Fruit fly (Drosophila melanogaster) whole organism: ENCODE data around the gene Roc1a.

ENCODE experiments used
- EcR ChIP-seq, 2 experiments: fragments of >200 bp; optimal IDR thresholded peaks; 2 replicates each; lab custom pipeline; 2017; ENCODE audit warnings: missing biosample characterization in 2 of 2, missing genetic modification characterization in 2 of 2, missing genetic modification reagents in 2 of 2
- pan ChIP-seq: fragments of >200 bp; optimal IDR thresholded peaks from 2 replicates; lab custom pipeline; 2017
- psq ChIP-seq: fragments of >200 bp; optimal IDR thresholded peaks from 2 replicates; lab custom pipeline; 2017
- usp ChIP-seq: fragments of >200 bp; optimal IDR thresholded peaks from 2 replicates; lab custom pipeline; 2017; ENCODE audit warnings: missing biosample characterization, missing genetic modification characterization, mixed read lengths

- TF ChIP-seq usp (no peak), psq (lab: Kevin White, UChicago) (no peak), EcR (GFP tag; optimal IDR thresholded peaks at IDR 0.05; lab: Kevin White, UChicago) (no peak), pan (lab: Kevin White, UChicago) (no peak)
Measured at dm6 chrX:620102-620430, 27.0 kb upstream of the Roc1a start, which contains the start of gene spdi.
